Worm (Caenorhabditis elegans) whole organism, L3 larva: ENCODE data around the gene F56C9.6.

Experiments
- daf-12 ChIP-seq: fragments of 150-350 bp; optimal IDR thresholded peaks from 2 replicates; lab custom pipeline; 2014; ENCODE audit warnings: missing biosample characterization, missing genetic modification reagents, missing genetic modification characterization
- egl-27 ChIP-seq: sonication (generic microtip); optimal IDR thresholded peaks from 4 replicates; lab custom pipeline; 2017; ENCODE audit warnings: missing biosample characterization, missing genetic modification reagents, missing genetic modification characterization
- elt-3 ChIP-seq, 3 experiments: fragments of 150-350 bp in 1 of 3; sonication (generic microtip) in 2 of 3; optimal IDR thresholded peaks; 2 replicates in 2 of 3; 4 replicates in 1 of 3; lab custom pipeline; 2014 to 2017; ENCODE audit warnings: missing biosample characterization in 3 of 3, missing genetic modification characterization in 3 of 3
- jun-1 ChIP-seq: fragments of 150-350 bp; optimal IDR thresholded peaks from 2 replicates; lab custom pipeline; 2014; ENCODE audit warnings: missing biosample characterization, missing genetic modification reagents, missing genetic modification characterization
- mdl-1 ChIP-seq: fragments of 150-350 bp; optimal IDR thresholded peaks from 2 replicates; lab custom pipeline; 2014; ENCODE audit warnings: missing biosample characterization, missing genetic modification characterization
- nhr-237 ChIP-seq: fragments of 150-350 bp; optimal IDR thresholded peaks from 2 replicates; lab custom pipeline; 2014; ENCODE audit warnings: missing biosample characterization, missing genetic modification characterization
- nhr-43 ChIP-seq: sonication (generic microtip); optimal IDR thresholded peaks from 2 replicates; lab custom pipeline; 2016; ENCODE audit warnings: mild to moderate bottlenecking, missing genetic modification characterization, missing compliant biosample characterization; ENCODE audit not compliant: poor library complexity, severe bottlenecking
- pha-4 ChIP-seq: fragments of 150-350 bp; optimal IDR thresholded peaks from 2 replicates; lab custom pipeline; 2014; ENCODE audit warnings: missing biosample characterization, missing genetic modification reagents, missing genetic modification characterization

- no peak for TF ChIP-seq daf-12 (tag; lab: Kevin White, UChicago)
- TF ChIP-seq jun-1 (tag; lab: Kevin White, UChicago): no peak
- no peak for TF ChIP-seq pha-4 (tag; lab: Kevin White, UChicago)
- TF ChIP-seq nhr-43 (tag; lab: Kevin White, UChicago): no peak
- TF ChIP-seq mdl-1 (tag; lab: Kevin White, UChicago): no peak
- no peak for TF ChIP-seq egl-27 (tag; lab: Kevin White, UChicago)
- no peak for TF ChIP-seq nhr-237
- no peak for TF ChIP-seq elt-3 (tag; optimal IDR thresholded peaks at IDR 0.05; lab: Kevin White, UChicago)
Measured at ce11 chrIII:7296092-7296668, 14.4 kb downstream of the F56C9.6 start.
